Worm (Caenorhabditis elegans) whole organism, midembryonic: ENCODE results near the gene F47B10.9.

ENCODE experiments used
- T22C8.4 ChIP-seq: fragments of 200-800 bp; sonication (Bioruptor generic); IDR thresholded peaks from 2 replicates; pipeline ENCODE4 v1.3.6; 2022; ENCODE audit warnings: missing genetic modification characterization, missing compliant biosample characterization
- cog-1 ChIP-seq: sonication (generic microtip); optimal IDR thresholded peaks from 2 replicates; lab custom pipeline; 2016; ENCODE audit warnings: missing genetic modification characterization, missing compliant biosample characterization
- flt-1 ChIP-seq: fragments of 200-800 bp; sonication (Bioruptor generic); IDR thresholded peaks from 2 replicates; pipeline ENCODE4 v1.3.6; 2022; ENCODE audit warnings: missing genetic modification characterization, missing compliant biosample characterization
- klf-2 ChIP-seq: fragments of 200-800 bp; sonication (Bioruptor generic); conservative IDR thresholded peaks from 2 replicates; pipeline ENCODE4 v1.3.6; 2022; ENCODE audit warnings: missing genetic modification reagents, missing genetic modification characterization, missing compliant biosample characterization
- med-1 ChIP-seq: sonication (generic microtip); optimal IDR thresholded peaks from 2 replicates; lab custom pipeline; 2017; ENCODE audit warnings: missing genetic modification characterization, mild to moderate bottlenecking, missing compliant biosample characterization, antibody characterized with exemption, missing genetic modification reagents; ENCODE audit not compliant: insufficient read depth
- ref-1 ChIP-seq: fragments of 200-800 bp; sonication (Bioruptor generic); conservative IDR thresholded peaks from 2 replicates; pipeline ENCODE4 v1.3.6; 2022; ENCODE audit warnings: missing genetic modification reagents, missing genetic modification characterization, missing compliant biosample characterization
- tab-1 ChIP-seq: fragments of 200-800 bp; sonication (Bioruptor generic); IDR thresholded peaks from 2 replicates; pipeline ENCODE4 v1.3.6; 2022; ENCODE audit warnings: missing genetic modification characterization, missing compliant biosample characterization
- ztf-23 ChIP-seq: fragments of 200-800 bp; sonication (Bioruptor generic); IDR thresholded peaks from 2 replicates; pipeline ENCODE4 v1.3.6; 2022; ENCODE audit warnings: missing genetic modification reagents, missing genetic modification characterization, missing compliant biosample characterization
- ztf-29 ChIP-seq: fragments of 200-800 bp; sonication (Bioruptor generic); IDR thresholded peaks from 2 replicates; pipeline ENCODE4 v1.3.6; 2022; ENCODE audit warnings: missing genetic modification reagents, missing genetic modification characterization, missing compliant biosample characterization

Gene F47B10.9

DNA sequence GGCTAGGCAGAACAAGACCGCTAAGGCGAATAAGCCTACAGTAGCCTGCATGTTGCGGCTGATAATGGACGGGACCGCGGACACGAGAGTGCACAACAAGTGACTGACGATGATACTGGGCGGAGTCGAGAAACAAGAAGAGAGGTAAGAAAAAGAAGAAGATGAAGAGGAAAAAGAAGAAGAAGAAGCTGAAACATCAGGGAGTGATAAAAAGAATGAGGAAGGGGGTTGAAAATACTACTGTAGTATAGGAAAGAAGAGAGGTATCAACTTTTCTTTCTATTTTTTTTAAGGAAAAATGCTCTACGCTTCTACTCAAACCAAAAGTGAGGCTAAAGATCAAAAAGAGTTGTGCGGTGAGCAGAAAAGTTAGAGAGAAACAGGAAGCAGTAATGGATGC, 35.0 kb upstream of the F47B10.9 start, which contains the start of gene T21B6.3:
TSS of gene T21B6.3 (minus strand) at position 101 of the 400 bp plus-strand sequence.
- no peak for TF ChIP-seq ref-1 (GFP tag; lab: Robert Waterston, UW)
- TF ChIP-seq ztf-29 (GFP tag; lab: Robert Waterston, UW), result no peak

DNA sequence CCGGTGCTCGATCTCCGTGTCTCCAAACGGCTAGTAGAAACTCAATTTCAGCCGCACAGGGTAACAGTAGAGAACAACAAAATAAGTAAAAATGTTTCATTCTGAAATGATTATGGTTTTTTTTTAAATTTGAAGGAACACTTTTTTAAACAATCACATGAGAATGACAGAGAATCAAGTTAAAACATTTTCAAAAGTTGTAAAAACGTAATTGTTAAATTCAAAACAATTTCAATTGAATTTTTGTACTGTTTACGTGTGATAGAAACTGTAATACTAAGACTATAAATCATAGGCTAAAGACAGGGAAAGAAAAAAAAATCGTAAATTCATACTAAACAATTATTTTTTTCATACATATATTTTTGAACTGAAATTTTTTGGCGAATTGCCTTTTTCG, 27.4 kb upstream of the F47B10.9 start, which contains the start of gene pho-7:
TSS of gene pho-7 (minus strand) at position 101 of the 400 bp plus-strand sequence.
- TF ChIP-seq cog-1 (tag; lab: Kevin White, UChicago) (no peak), flt-1 (GFP tag; lab: Robert Waterston, UW) (no peak), med-1 (GFP tag; lab: Kevin White, UChicago) (no peak), ztf-23 (GFP tag; lab: Robert Waterston, UW) (no peak), ref-1 (GFP tag; lab: Robert Waterston, UW) (no peak), T22C8.4 (GFP tag; lab: Robert Waterston, UW) (no peak), ztf-29 (GFP tag; lab: Robert Waterston, UW) (no peak), tab-1 (GFP tag; lab: Robert Waterston, UW) (no peak), klf-2 (no peak)

DNA sequence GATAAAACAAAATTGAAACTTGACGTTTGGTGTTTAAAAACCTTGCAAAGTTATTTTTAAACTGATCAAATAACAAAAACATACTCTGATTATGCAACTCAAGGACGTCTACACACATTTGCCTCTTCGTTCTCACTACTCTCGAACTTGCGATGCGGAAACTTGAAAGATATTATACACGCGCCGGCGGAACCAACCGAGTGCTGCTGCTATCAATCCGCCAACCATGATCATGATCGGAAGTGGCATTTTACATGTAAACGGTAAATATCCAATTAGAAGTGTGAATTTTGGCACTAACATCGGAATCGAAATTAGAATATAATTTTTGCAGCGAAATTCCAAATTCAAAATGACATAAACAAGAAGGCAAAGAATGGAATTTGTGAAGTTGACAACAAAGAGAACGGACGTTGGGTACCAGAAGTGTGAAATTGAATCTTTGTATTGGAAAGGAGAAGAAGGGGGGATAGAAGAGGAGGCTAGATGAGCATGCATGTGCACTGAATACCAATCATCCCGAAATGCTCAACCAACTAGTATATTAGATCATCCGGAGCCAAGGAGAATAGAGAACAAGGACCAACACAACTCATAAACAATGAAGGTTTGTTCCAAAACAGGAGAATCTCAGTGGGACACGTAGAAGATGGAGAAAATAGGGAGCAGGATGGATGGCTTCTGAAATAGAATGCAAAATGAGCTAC, 19.6 kb upstream of the F47B10.9 start:
- TF ChIP-seq ref-1 (GFP tag; lab: Robert Waterston, UW), result no peak
- TF ChIP-seq T22C8.4 (GFP tag; lab: Robert Waterston, UW), result no peak
- no peak for TF ChIP-seq cog-1 (tag; lab: Kevin White, UChicago)

DNA sequence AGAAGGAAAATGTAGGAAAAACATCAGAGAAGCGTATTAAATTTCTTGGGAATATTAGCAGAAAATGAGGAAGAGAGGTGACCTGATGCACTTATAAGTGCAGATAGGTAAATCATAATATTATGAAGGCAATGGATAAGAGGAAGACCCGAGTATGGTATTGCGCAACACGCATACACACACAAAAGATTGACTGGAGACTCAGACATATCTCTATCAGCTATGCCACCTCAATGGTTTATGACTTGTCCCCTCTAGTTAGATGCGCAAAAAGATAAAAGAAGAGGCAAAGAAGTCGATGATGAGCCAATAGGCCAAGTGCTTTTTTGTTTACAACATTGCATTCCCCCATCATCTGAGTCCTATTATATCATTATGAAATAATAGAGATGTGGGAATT, 18.2 kb upstream of the F47B10.9 start:
- TF ChIP-seq ref-1 (GFP tag; lab: Robert Waterston, UW) (no peak), klf-2 (no peak), cog-1 (tag; lab: Kevin White, UChicago) (no peak), T22C8.4 (GFP tag; lab: Robert Waterston, UW) (no peak), med-1 (GFP tag; lab: Kevin White, UChicago) (no peak), flt-1 (GFP tag; lab: Robert Waterston, UW) (no peak), tab-1 (GFP tag; lab: Robert Waterston, UW) (no peak), ztf-29 (GFP tag; lab: Robert Waterston, UW) (no peak), ztf-23 (GFP tag; lab: Robert Waterston, UW) (no peak)

DNA sequence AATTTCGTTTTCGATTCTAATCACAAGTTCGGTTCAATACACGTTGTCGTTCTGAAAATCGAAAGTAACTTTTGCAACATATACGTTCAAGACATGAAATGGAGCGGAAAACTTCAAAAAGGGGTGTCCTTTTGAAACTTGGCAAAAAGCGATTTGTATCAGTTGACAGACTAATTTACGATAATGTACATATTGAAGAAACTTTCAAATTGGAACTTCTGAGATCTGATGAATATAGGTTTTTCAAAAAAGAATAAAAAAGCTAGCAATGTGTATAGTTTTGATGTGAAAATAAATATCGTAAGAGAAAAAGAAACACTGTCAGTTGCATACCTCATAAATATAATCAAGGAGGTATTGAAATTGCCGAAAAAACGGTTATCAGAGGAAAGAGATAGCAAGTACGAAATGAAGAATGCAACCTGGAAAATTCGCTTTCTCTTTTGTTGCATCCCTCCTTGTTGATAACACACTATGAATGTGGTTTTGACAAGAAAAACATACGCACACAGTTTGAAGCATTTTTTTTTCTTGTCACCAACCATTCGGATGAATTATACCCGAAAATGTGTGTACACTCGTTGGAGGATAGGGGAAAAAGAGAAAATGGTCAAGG, 15.2 kb upstream of the F47B10.9 start, which contains the start of gene dgn-1:
TSS of gene dgn-1 (minus strand) at position 51 of the 616 bp plus-strand sequence.
- TF ChIP-seq klf-2 (no peak), med-1 (GFP tag; lab: Kevin White, UChicago) (no peak), ztf-23 (GFP tag; lab: Robert Waterston, UW) (no peak), flt-1 (GFP tag; lab: Robert Waterston, UW) (no peak), tab-1 (GFP tag; lab: Robert Waterston, UW) (no peak), cog-1 (tag; lab: Kevin White, UChicago) (no peak), ref-1 (GFP tag; lab: Robert Waterston, UW) (no peak), ztf-29 (GFP tag; lab: Robert Waterston, UW) (no peak), T22C8.4 (GFP tag; lab: Robert Waterston, UW) (no peak)

DNA sequence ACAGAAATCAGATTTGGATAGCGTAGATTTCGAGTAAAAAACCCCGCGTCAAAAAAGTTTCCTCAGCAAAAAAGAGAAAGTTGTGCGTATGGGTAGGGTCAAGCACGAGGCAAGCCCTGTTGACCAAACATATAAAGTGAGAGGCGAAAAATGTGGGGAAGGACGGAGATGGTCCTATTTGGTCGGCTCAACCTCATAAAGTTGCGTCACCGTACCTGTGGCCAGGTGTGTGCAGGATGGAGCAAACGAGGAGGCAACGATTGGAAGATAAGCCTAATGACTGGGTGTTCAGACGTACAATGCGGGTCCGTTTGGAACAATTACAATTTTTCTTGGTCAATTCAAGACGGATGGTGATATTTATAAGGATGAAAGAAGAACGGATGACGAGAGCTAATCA, 13.3 kb upstream of the F47B10.9 start:
- TF ChIP-seq T22C8.4 (GFP tag; lab: Robert Waterston, UW) (no peak), med-1 (GFP tag; lab: Kevin White, UChicago) (no peak), ref-1 (GFP tag; lab: Robert Waterston, UW) (no peak), ztf-29 (GFP tag; lab: Robert Waterston, UW) (no peak), klf-2 (no peak), flt-1 (GFP tag; lab: Robert Waterston, UW) (no peak), tab-1 (GFP tag; lab: Robert Waterston, UW) (no peak), ztf-23 (GFP tag; lab: Robert Waterston, UW) (no peak), cog-1 (tag; lab: Kevin White, UChicago) (no peak)

DNA sequence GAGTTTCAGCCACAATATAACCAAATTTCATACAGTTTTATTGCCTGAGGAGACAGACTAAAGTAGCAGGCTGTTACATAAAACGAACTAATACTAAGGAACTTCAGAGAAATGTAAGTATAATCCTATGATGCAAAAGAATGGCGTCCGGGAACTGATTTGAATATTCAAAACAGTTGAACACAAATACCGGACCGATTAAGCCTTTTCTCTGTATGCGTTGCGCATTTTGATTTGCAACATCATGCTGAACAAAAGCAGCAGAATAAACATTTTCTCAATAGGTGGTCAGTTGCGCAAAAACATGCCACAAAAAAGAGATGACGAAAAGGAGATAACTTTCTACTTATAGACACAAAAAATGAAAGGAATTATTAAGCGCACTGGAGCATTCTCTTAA, 10.2 kb upstream of the F47B10.9 start:
- TF ChIP-seq tab-1 (GFP tag; lab: Robert Waterston, UW), result no peak

DNA sequence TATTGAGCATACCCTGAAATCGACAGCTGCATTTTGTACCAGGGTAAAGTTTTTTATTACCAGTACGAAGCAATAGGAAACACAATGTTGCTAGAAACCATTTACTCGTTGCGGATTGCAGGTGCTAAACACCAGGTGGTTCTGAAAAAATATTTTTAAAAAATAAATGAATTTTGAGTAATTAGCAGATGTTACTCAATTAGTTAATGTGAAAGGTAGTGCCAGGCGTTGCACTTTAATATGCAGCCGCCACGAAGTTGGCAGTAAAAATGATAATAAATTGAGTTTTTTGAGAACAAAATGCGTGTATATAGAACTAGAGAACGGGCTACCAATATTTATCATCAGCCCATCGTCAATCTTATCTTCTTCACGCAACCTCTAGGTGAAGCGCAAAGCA, 5.7 kb upstream of the F47B10.9 start, which contains the start of gene nstp-9:
TSS of gene nstp-9 (minus strand) at position 101 of the 400 bp plus-strand sequence.
- TF ChIP-seq med-1 (GFP tag; lab: Kevin White, UChicago) (no peak), cog-1 (tag; lab: Kevin White, UChicago) (no peak), ref-1 (GFP tag; lab: Robert Waterston, UW) (no peak), klf-2 (no peak), tab-1 (GFP tag; lab: Robert Waterston, UW) (no peak)

DNA sequence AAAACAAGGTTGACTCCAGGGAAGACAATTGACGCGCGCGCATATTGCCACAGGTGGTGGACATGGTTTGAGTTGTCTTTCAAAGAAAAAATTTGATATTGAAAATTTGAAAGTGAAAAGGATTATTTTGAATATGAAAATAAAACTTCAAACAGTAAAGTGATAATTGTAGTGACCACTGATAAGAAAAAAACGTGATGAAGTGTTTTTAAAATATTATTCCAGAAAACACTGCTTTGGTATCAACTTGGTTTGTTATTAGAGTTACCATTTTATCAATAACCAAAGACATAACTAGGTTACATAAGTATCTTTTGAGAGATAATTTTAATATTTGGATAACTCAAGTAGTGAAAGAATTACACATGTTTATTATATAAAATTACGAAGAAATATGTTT, 2.3 kb upstream of the F47B10.9 start:
- no peak for TF ChIP-seq ref-1 (GFP tag; lab: Robert Waterston, UW)
- no peak for TF ChIP-seq ztf-29 (GFP tag; lab: Robert Waterston, UW)
